Worm (Caenorhabditis elegans) whole organism, young adult: Measurements from ENCODE around the gene R05H5.7.
A peak's percentile ranks its signal among the peaks of the same experiment; 100 is the strongest.

ENCODE experiments used
- F33H1.4 ChIP-seq: fragments of 200-800 bp; sonication (Bioruptor generic); IDR thresholded peaks from 2 replicates; pipeline ENCODE4 v1.3.6; 2022; ENCODE audit warnings: missing genetic modification reagents, missing genetic modification characterization, missing compliant biosample characterization
- Y53F4B.3 ChIP-seq: fragments of 200-800 bp; sonication (Bioruptor generic); IDR thresholded peaks from 2 replicates; pipeline ENCODE4 v1.3.6; 2022; ENCODE audit warnings: missing genetic modification reagents, missing genetic modification characterization, missing compliant biosample characterization
- Y53G8AR.9 ChIP-seq: fragments of 200-800 bp; sonication (Bioruptor generic); conservative IDR thresholded peaks from 2 replicates; pipeline ENCODE4 v1.3.6; 2022; ENCODE audit warnings: missing genetic modification reagents, missing genetic modification characterization, missing compliant biosample characterization
- Y56A3A.18 ChIP-seq: fragments of 200-800 bp; sonication (Bioruptor generic); IDR thresholded peaks from 2 replicates; pipeline ENCODE4 v1.3.6; 2022; ENCODE audit warnings: missing genetic modification reagents, missing genetic modification characterization, missing compliant biosample characterization
- ama-1 ChIP-seq, 3 experiments: fragments of 150-350 bp in 1 of 3; sonication (generic microtip) in 2 of 3; optimal IDR thresholded peaks; 2 replicates each; lab custom pipeline; 2014 to 2018; ENCODE audit warnings: missing biosample characterization in 2 of 3, missing genetic modification characterization in 2 of 3, missing genetic modification reagents in 2 of 3
- attf-5 ChIP-seq: fragments of 200-800 bp; sonication (Bioruptor generic); optimal IDR thresholded peaks from 2 replicates; lab custom pipeline; 2018; ENCODE audit warnings: mild to moderate bottlenecking, missing genetic modification characterization, missing compliant biosample characterization
- ceh-100 ChIP-seq: fragments of 200-800 bp; sonication (Bioruptor generic); IDR thresholded peaks from 2 replicates; pipeline ENCODE4 v1.3.6; 2022; ENCODE audit warnings: missing genetic modification reagents, missing genetic modification characterization, missing compliant biosample characterization
- ceh-40 ChIP-seq: fragments of 200-800 bp; sonication (Bioruptor generic); IDR thresholded peaks from 2 replicates; pipeline ENCODE4 v1.3.6; 2022; ENCODE audit warnings: missing genetic modification characterization, missing compliant biosample characterization
- dox-1 ChIP-seq: fragments of 200-800 bp; sonication (Bioruptor generic); IDR thresholded peaks from 2 replicates; pipeline ENCODE4 v1.3.6; 2022; ENCODE audit warnings: missing genetic modification reagents, missing genetic modification characterization, missing compliant biosample characterization
- efl-1 ChIP-seq: fragments of 150-350 bp; optimal IDR thresholded peaks from 2 replicates; lab custom pipeline; 2014; ENCODE audit warnings: missing biosample characterization, missing genetic modification reagents, missing genetic modification characterization
- hrde-1 ChIP-seq: sonication (generic microtip); optimal IDR thresholded peaks from 2 replicates; lab custom pipeline; 2016; ENCODE audit warnings: missing genetic modification characterization, mild to moderate bottlenecking, missing compliant biosample characterization, moderate library complexity, missing genotype, missing genetic modification reagents, borderline replicate concordance
- hsf-1 ChIP-seq: fragments of 200-800 bp; sonication (Bioruptor generic); IDR thresholded peaks from 2 replicates; pipeline ENCODE4 v1.3.6; 2022; ENCODE audit warnings: missing genetic modification reagents, missing genetic modification characterization, missing compliant biosample characterization
- lag-1 ChIP-seq: fragments of 200-800 bp; sonication (Bioruptor generic); IDR thresholded peaks from 2 replicates; pipeline ENCODE4 v1.3.6; 2022; ENCODE audit warnings: missing genetic modification reagents, missing genetic modification characterization, missing compliant biosample characterization
- nfyb-1 ChIP-seq: fragments of 200-800 bp; sonication (Bioruptor generic); IDR thresholded peaks from 2 replicates; pipeline ENCODE4 v1.3.6; 2022; ENCODE audit warnings: missing genetic modification reagents, missing genetic modification characterization, missing compliant biosample characterization
- repo-1 ChIP-seq: sonication (generic microtip); optimal IDR thresholded peaks from 2 replicates; lab custom pipeline; 2017; ENCODE audit warnings: mild to moderate bottlenecking, missing genetic modification characterization, missing compliant biosample characterization
- snpc-3.4 ChIP-seq: sonication (generic microtip); optimal IDR thresholded peaks from 2 replicates; lab custom pipeline; 2017; ENCODE audit warnings: missing genetic modification characterization, mild to moderate bottlenecking, missing compliant biosample characterization, antibody characterized with exemption, moderate library complexity, missing genotype, missing genetic modification reagents
- ztf-3 ChIP-seq: fragments of 200-800 bp; sonication (Bioruptor generic); optimal IDR thresholded peaks from 2 replicates; lab custom pipeline; 2018; ENCODE audit warnings: mild to moderate bottlenecking, missing genetic modification characterization, missing compliant biosample characterization

R05H5.7 gene

ce11 chrII:10239595-10239994 lies 47.3 kb downstream of the R05H5.7 start, which contains the start of gene mec-15:
Gene mec-15 (minus strand): TSS chrII:10239695.
- TF ChIP-seq ceh-100 (GFP tag; lab: Robert Waterston, UW) (no peak), Y56A3A.18 (GFP tag; lab: Robert Waterston, UW) (no peak)
- TF ChIP-seq, all 124 proteins: peak for 0

DNA sequence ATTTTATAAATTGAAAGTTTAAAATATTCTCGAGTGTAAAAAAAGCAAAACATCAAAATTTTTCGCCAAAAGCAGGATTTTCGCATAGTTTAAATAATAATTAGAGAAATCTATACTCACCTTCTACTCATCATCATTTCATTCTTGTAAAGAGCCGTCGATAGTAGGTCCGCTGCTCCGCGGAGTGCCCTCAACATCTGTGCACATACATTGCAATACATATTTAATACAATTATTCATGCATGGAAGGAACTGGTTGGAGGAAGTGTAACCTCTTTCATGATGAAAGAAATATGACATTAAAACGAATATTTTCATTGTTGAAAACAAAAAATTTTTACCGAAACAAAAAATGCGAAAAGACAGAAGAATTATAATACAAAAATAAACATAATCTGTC lies 50.0 kb downstream of the R05H5.7 start, which contains the start of gene mrps-14:
mrps-14 (minus strand) TSS at position 197 of the 400 bp plus-strand sequence.
- TF ChIP-seq nfyb-1 (GFP tag; lab: Robert Waterston, UW) (0 out of 2 replicates have a peak, but pooled peaks have one; percentile 21), repo-1 (tag; lab: Kevin White, UChicago) (peak; percentile 34), snpc-3.4 (tag; lab: Kevin White, UChicago) (peak; percentile 44), ama-1 (optimal IDR thresholded peaks at IDR 0.05; lab: Kevin White, UChicago) (no peak), ama-1 (GFP tag; optimal IDR thresholded peaks at IDR 0.05; lab: Kevin White, UChicago) (peak in 1 of 2 experiments; percentile 83), ceh-40 (0 out of 2 replicates have a peak, but pooled peaks have one; percentile 11), hrde-1 (peak; percentile 76), lag-1 (GFP tag; lab: Robert Waterston, UW) (no peak), Y53G8AR.9 (GFP tag; lab: Robert Waterston, UW) (peak; percentile 53), Y53F4B.3 (GFP tag; lab: Robert Waterston, UW) (no peak), dox-1 (GFP tag; lab: Robert Waterston, UW) (0 out of 2 replicates have a peak, but pooled peaks have one; percentile 12), F33H1.4 (no peak), ztf-3 (GFP tag; lab: Kevin White, UChicago) (no peak), attf-5 (GFP tag; lab: Kevin White, UChicago) (no peak), efl-1 (GFP tag; lab: Kevin White, UChicago) (no peak), hsf-1 (GFP tag; lab: Robert Waterston, UW) (peak; percentile 70; the same call in 1 of the 2 replicates)
